Fruit fly (Drosophila melanogaster) whole organism, embryonic: ENCODE data around the gene raw.

Source experiments
- ATbp ChIP-seq: fragments of 200-800 bp; sonication (Bioruptor generic); optimal IDR thresholded peaks from 2 replicates; lab custom pipeline; 2017; ENCODE audit warnings: missing biosample characterization, mild to moderate bottlenecking, missing genetic modification characterization, missing genetic modification reagents
- Abd-B ChIP-seq: fragments of 200-800 bp; sonication (Bioruptor generic); optimal IDR thresholded peaks from 2 replicates; lab custom pipeline; 2018; ENCODE audit warnings: missing biosample characterization, mild to moderate bottlenecking, missing genetic modification characterization, moderate library complexity
- Asciz ChIP-seq: fragments of 200-800 bp; sonication (Bioruptor generic); optimal IDR thresholded peaks from 2 replicates; lab custom pipeline; 2017; ENCODE audit warnings: missing biosample characterization, mild to moderate bottlenecking, missing genetic modification characterization, missing genetic modification reagents
- Bgb ChIP-seq: fragments of 200-800 bp; sonication (Bioruptor generic); IDR thresholded peaks from 2 replicates; pipeline ENCODE4 v1.3.6; 2022; ENCODE audit warnings: missing biosample characterization, missing genetic modification characterization; ENCODE audit not compliant: partially characterized antibody
- CG10147 ChIP-seq: fragments of 200-800 bp; sonication (Bioruptor generic); optimal IDR thresholded peaks from 2 replicates; lab custom pipeline; 2019; ENCODE audit warnings: missing biosample characterization, mild to moderate bottlenecking, missing genetic modification characterization, moderate library complexity
- CG10979 ChIP-seq: fragments of 200-800 bp; sonication (Bioruptor generic); optimal IDR thresholded peaks from 2 replicates; lab custom pipeline; 2018; ENCODE audit warnings: missing biosample characterization, mild to moderate bottlenecking, missing genetic modification characterization, moderate library complexity
- CG11085 ChIP-seq: fragments of 200-800 bp; sonication (Bioruptor generic); IDR thresholded peaks from 2 replicates; pipeline ENCODE4 v1.3.6; 2022; ENCODE audit warnings: missing biosample characterization, missing genetic modification characterization
- CG12942 ChIP-seq: fragments of 200-800 bp; sonication (Bioruptor generic); optimal IDR thresholded peaks from 3 replicates; lab custom pipeline; 2016; ENCODE audit warnings: missing biosample characterization, missing genetic modification characterization
- CG1603 ChIP-seq: fragments of 200-800 bp; sonication (Bioruptor generic); optimal IDR thresholded peaks from 2 replicates; lab custom pipeline; 2019; ENCODE audit warnings: missing biosample characterization, mild to moderate bottlenecking, missing genetic modification characterization, moderate library complexity
- CG16863 ChIP-seq: fragments of 200-800 bp; sonication (Bioruptor generic); optimal IDR thresholded peaks from 3 replicates; lab custom pipeline; 2016; ENCODE audit warnings: missing biosample characterization, missing genetic modification characterization
- CG17385 ChIP-seq: fragments of 200-800 bp; sonication (Bioruptor generic); optimal IDR thresholded peaks from 3 replicates; lab custom pipeline; 2018; ENCODE audit warnings: missing biosample characterization, mild to moderate bottlenecking, missing genetic modification characterization
- CG18619 ChIP-seq: fragments of 200-800 bp; sonication (Bioruptor generic); optimal IDR thresholded peaks from 3 replicates; lab custom pipeline; 2017; ENCODE audit warnings: missing biosample characterization, mild to moderate bottlenecking, missing genetic modification characterization
- CG30403 ChIP-seq: fragments of 200-800 bp; sonication (Bioruptor generic); optimal IDR thresholded peaks from 3 replicates; lab custom pipeline; 2016; ENCODE audit warnings: missing biosample characterization, missing genetic modification characterization
- CG32767 ChIP-seq: fragments of 200-800 bp; sonication (Bioruptor generic); IDR thresholded peaks from 2 replicates; pipeline ENCODE4 v1.3.6; 2022; ENCODE audit warnings: missing biosample characterization, missing genetic modification characterization
- CG3281 ChIP-seq: fragments of 200-800 bp; sonication (Bioruptor generic); optimal IDR thresholded peaks from 3 replicates; lab custom pipeline; 2017; ENCODE audit warnings: missing biosample characterization, mild to moderate bottlenecking, missing genetic modification characterization
- CG4707 ChIP-seq: fragments of 200-800 bp; sonication (Bioruptor generic); optimal IDR thresholded peaks from 2 replicates; lab custom pipeline; 2018; ENCODE audit warnings: missing biosample characterization, mild to moderate bottlenecking, missing genetic modification characterization, moderate library complexity
- CG6175 ChIP-seq: fragments of 200-800 bp; sonication (Bioruptor generic); IDR thresholded peaks from 3 replicates; pipeline ENCODE4 v1.3.6; 2022; ENCODE audit warnings: missing biosample characterization, missing genetic modification characterization
- CG6854 ChIP-seq: fragments of 200-800 bp; sonication (Bioruptor generic); optimal IDR thresholded peaks from 3 replicates; lab custom pipeline; 2017; ENCODE audit warnings: missing biosample characterization, mild to moderate bottlenecking, missing genetic modification characterization
- CG7372 ChIP-seq: fragments of 200-800 bp; sonication (Bioruptor generic); IDR thresholded peaks from 2 replicates; pipeline ENCODE4 v1.3.6; 2022; ENCODE audit warnings: missing biosample characterization, missing genetic modification characterization
- Dip2 ChIP-seq: fragments of 200-800 bp; sonication (Bioruptor generic); IDR thresholded peaks from 2 replicates; pipeline ENCODE4 v1.3.6; 2022; ENCODE audit warnings: missing biosample characterization, missing genetic modification characterization
- Drgx ChIP-seq: fragments of 200-800 bp; sonication (Bioruptor generic); IDR thresholded peaks from 2 replicates; pipeline ENCODE4 v1.3.6; 2022; ENCODE audit warnings: missing biosample characterization, missing genetic modification characterization
- HHEX ChIP-seq: fragments of 200-800 bp; sonication (Bioruptor generic); optimal IDR thresholded peaks from 3 replicates; lab custom pipeline; 2017; ENCODE audit warnings: missing biosample characterization, mild to moderate bottlenecking, missing genetic modification characterization, missing genetic modification reagents
- HLHmδ ChIP-seq: fragments of 200-800 bp; sonication (Bioruptor generic); optimal IDR thresholded peaks from 2 replicates; lab custom pipeline; 2018; ENCODE audit warnings: missing biosample characterization, mild to moderate bottlenecking, missing genetic modification characterization, moderate library complexity
- Hmr ChIP-seq: fragments of 200-800 bp; sonication (Bioruptor generic); optimal IDR thresholded peaks from 3 replicates; lab custom pipeline; 2017; ENCODE audit warnings: mild to moderate bottlenecking, missing biosample characterization, missing genetic modification reagents, missing genetic modification characterization
- Kr ChIP-seq: fragments of 200-800 bp; sonication (Bioruptor generic); optimal IDR thresholded peaks from 2 replicates; lab custom pipeline; 2017; ENCODE audit warnings: missing biosample characterization, mild to moderate bottlenecking, missing genetic modification characterization
- Ravus ChIP-seq: fragments of 200-800 bp; sonication (Bioruptor generic); IDR thresholded peaks from 2 replicates; pipeline ENCODE4 v1.3.6; 2022; ENCODE audit warnings: missing biosample characterization, missing genetic modification characterization
- Rfx ChIP-seq: fragments of 200-800 bp; sonication (Bioruptor generic); IDR thresholded peaks from 2 replicates; pipeline ENCODE4 v1.3.6; 2022; ENCODE audit warnings: missing biosample characterization, missing genetic modification characterization
- Sry-δ ChIP-seq: fragments of 200-800 bp; sonication (Bioruptor generic); optimal IDR thresholded peaks from 2 replicates; lab custom pipeline; 2016; ENCODE audit warnings: missing biosample characterization, missing genetic modification characterization
- Xbp1 ChIP-seq: fragments of 200-800 bp; sonication (Bioruptor generic); optimal IDR thresholded peaks from 3 replicates; lab custom pipeline; 2016; ENCODE audit warnings: missing biosample characterization, mild to moderate bottlenecking, missing genetic modification characterization
- abd-A ChIP-seq: fragments of 200-800 bp; sonication (Bioruptor generic); optimal IDR thresholded peaks from 3 replicates; lab custom pipeline; 2019; ENCODE audit warnings: missing biosample characterization, mild to moderate bottlenecking, missing genetic modification characterization, moderate library complexity
- bab2 ChIP-seq: fragments of 200-800 bp; sonication (Bioruptor generic); optimal IDR thresholded peaks from 2 replicates; lab custom pipeline; 2016; ENCODE audit warnings: missing biosample characterization, missing genetic modification characterization
- bbx ChIP-seq: fragments of 200-800 bp; sonication (Bioruptor generic); IDR thresholded peaks from 2 replicates; pipeline ENCODE4 v1.3.6; 2022; ENCODE audit warnings: missing biosample characterization, missing genetic modification characterization; ENCODE audit not compliant: partially characterized antibody
- cg ChIP-seq: fragments of 200-800 bp; sonication (Bioruptor generic); optimal IDR thresholded peaks from 3 replicates; lab custom pipeline; 2019; ENCODE audit warnings: missing biosample characterization, mild to moderate bottlenecking, missing genetic modification characterization, moderate library complexity
- chif ChIP-seq, 2 experiments: fragments of 200-800 bp; sonication (Bioruptor generic); optimal IDR thresholded peaks; 3 replicates each; lab custom pipeline; 2016; ENCODE audit warnings: missing biosample characterization in 2 of 2, missing genetic modification characterization in 2 of 2
- croc ChIP-seq: fragments of 200-800 bp; sonication (Bioruptor generic); conservative IDR thresholded peaks from 3 replicates; pipeline ENCODE4 v1.3.6; 2022; ENCODE audit warnings: missing biosample characterization, missing genetic modification characterization
- crp ChIP-seq, 2 experiments: fragments of 200-800 bp; sonication (Bioruptor generic); optimal IDR thresholded peaks; 2 replicates in 1 of 2; 3 replicates in 1 of 2; lab custom pipeline; 2017; ENCODE audit warnings: missing biosample characterization in 2 of 2, missing genetic modification characterization in 2 of 2, mild to moderate bottlenecking in 1 of 2, moderate library complexity in 1 of 2
- cwo ChIP-seq: fragments of 200-800 bp; sonication (Bioruptor generic); optimal IDR thresholded peaks from 3 replicates; lab custom pipeline; 2017; ENCODE audit warnings: missing biosample characterization, missing genetic modification characterization, mild to moderate bottlenecking, moderate library complexity, missing genetic modification reagents
- dati ChIP-seq: fragments of 200-800 bp; sonication (Bioruptor generic); IDR thresholded peaks from 2 replicates; pipeline ENCODE4 v1.3.6; 2022; ENCODE audit warnings: missing biosample characterization, missing genetic modification characterization
- emc ChIP-seq: fragments of 200-800 bp; sonication (Bioruptor generic); optimal IDR thresholded peaks from 2 replicates; lab custom pipeline; 2016; ENCODE audit warnings: missing biosample characterization, missing genetic modification characterization
- esg ChIP-seq: fragments of 200-800 bp; sonication (Bioruptor generic); conservative IDR thresholded peaks from 2 replicates; pipeline ENCODE4 v1.3.6; 2022; ENCODE audit warnings: missing biosample characterization, missing genetic modification characterization
- ind ChIP-seq: fragments of 200-800 bp; sonication (Bioruptor generic); optimal IDR thresholded peaks from 3 replicates; lab custom pipeline; 2016; ENCODE audit warnings: missing biosample characterization, missing genetic modification characterization
- lilli ChIP-seq: fragments of 200-800 bp; sonication (Bioruptor generic); optimal IDR thresholded peaks from 3 replicates; lab custom pipeline; 2016; ENCODE audit warnings: missing biosample characterization, missing genetic modification characterization
- peb ChIP-seq: fragments of 200-800 bp; sonication (Bioruptor generic); IDR thresholded peaks from 2 replicates; pipeline ENCODE4 v1.3.6; 2022; ENCODE audit warnings: missing biosample characterization, missing genetic modification characterization
- pfk ChIP-seq: fragments of 200-800 bp; sonication (Bioruptor generic); optimal IDR thresholded peaks from 2 replicates; lab custom pipeline; 2018; ENCODE audit warnings: missing biosample characterization, mild to moderate bottlenecking, missing genetic modification characterization, moderate library complexity
- pros ChIP-seq: fragments of 200-800 bp; sonication (Bioruptor generic); optimal IDR thresholded peaks from 3 replicates; lab custom pipeline; 2019; ENCODE audit warnings: missing biosample characterization, mild to moderate bottlenecking, missing genetic modification characterization, moderate library complexity
- psq ChIP-seq: fragments of 200-800 bp; sonication (Bioruptor generic); optimal IDR thresholded peaks from 2 replicates; lab custom pipeline; 2017; ENCODE audit warnings: missing biosample characterization, missing genetic modification characterization
- row ChIP-seq: fragments of 200-800 bp; sonication (Bioruptor generic); IDR thresholded peaks from 3 replicates; pipeline ENCODE4 v1.3.6; 2022; ENCODE audit warnings: missing biosample characterization, missing genetic modification characterization
- sens-2 ChIP-seq: fragments of 200-800 bp; sonication (Bioruptor generic); IDR thresholded peaks from 2 replicates; pipeline ENCODE4 v1.3.6; 2022; ENCODE audit warnings: missing biosample characterization, missing genetic modification characterization
- sna ChIP-seq: fragments of 200-800 bp; sonication (Bioruptor generic); IDR thresholded peaks from 2 replicates; pipeline ENCODE4 v1.3.6; 2022; ENCODE audit warnings: missing biosample characterization, missing genetic modification characterization; ENCODE audit not compliant: partially characterized antibody
- stc ChIP-seq: fragments of 200-800 bp; sonication (Bioruptor generic); IDR thresholded peaks from 2 replicates; pipeline ENCODE4 v1.3.6; 2022; ENCODE audit warnings: missing biosample characterization, missing genetic modification characterization

The raw gene

dm6 chr2L:8735572-8735996 is 4.9 kb downstream of the raw start (continued):
- no peak for TF ChIP-seq Dip2
- TF ChIP-seq bab2 (GFP tag; lab: Kevin White, UChicago) = no peak
- TF ChIP-seq CG16863 (GFP tag; lab: Kevin White, UChicago) = no peak
- no peak for TF ChIP-seq emc (GFP tag; lab: Kevin White, UChicago)
- TF ChIP-seq Asciz (GFP tag; lab: Kevin White, UChicago) = peak; percentile 15
- TF ChIP-seq lilli (GFP tag; lab: Kevin White, UChicago) = peak; percentile 30
- TF ChIP-seq CG11085 = no peak
- no peak for TF ChIP-seq croc (GFP tag; lab: Robert Waterston, UW)
- 0 out of 3 replicates have a peak, but pooled peaks have one; percentile 63 for TF ChIP-seq CG6175 (GFP tag; lab: Robert Waterston, UW)
- peak; percentile 38 for TF ChIP-seq CG6854 (GFP tag; lab: Kevin White, UChicago)
- TF ChIP-seq Ravus (GFP tag; lab: Robert Waterston, UW) = peak; percentile 34; the same call in 1 of the 2 replicates
- 0 out of 2 replicates have a peak, but pooled peaks have one; percentile 17 for TF ChIP-seq Drgx (GFP tag; lab: Robert Waterston, UW)
- TF ChIP-seq ATbp = no peak
- TF ChIP-seq sens-2 (GFP tag; lab: Robert Waterston, UW) = 0 out of 2 replicates have a peak, but pooled peaks have one; percentile 39
- peak in 1 of 2 experiments; percentile 31 for TF ChIP-seq crp (GFP tag; optimal IDR thresholded peaks at IDR 0.05; lab: Kevin White, UChicago)
- TF ChIP-seq Hmr = peak; percentile 81
- peak; percentile 52 for TF ChIP-seq HHEX (GFP tag; lab: Kevin White, UChicago)
- peak; percentile 10 for TF ChIP-seq pfk (GFP tag; lab: Kevin White, UChicago)
- TF ChIP-seq CG1603 (tag; lab: Kevin White, UChicago) = no peak
- peak; percentile 28 for TF ChIP-seq CG18619 (GFP tag; lab: Kevin White, UChicago)
- TF ChIP-seq sna = peak; percentile 47; the same call in 1 of the 2 replicates
- peak; percentile 18 for TF ChIP-seq CG10147 (GFP tag; lab: Kevin White, UChicago)
- TF ChIP-seq psq = no peak
- peak; percentile 38; the same call in 1 of the 3 replicates for TF ChIP-seq row (GFP tag; lab: Robert Waterston, UW)
- no peak for TF ChIP-seq esg (GFP tag; lab: Robert Waterston, UW)
- no peak for TF ChIP-seq Abd-B
- peak; percentile 4 for TF ChIP-seq pros
- peak; percentile 72 for TF ChIP-seq cwo (GFP tag; lab: Kevin White, UChicago)
- TF ChIP-seq Xbp1 (GFP tag; lab: Kevin White, UChicago) = no peak
- peak; percentile 93 for TF ChIP-seq cg
- no peak for TF ChIP-seq Kr (GFP tag; lab: Kevin White, UChicago)
- peak; percentile 62; the same call in 1 of the 2 replicates for TF ChIP-seq bbx
- TF ChIP-seq abd-A (tag; lab: Kevin White, UChicago) = peak; percentile 87
- peak; percentile 52 for TF ChIP-seq CG17385 (GFP tag; lab: Kevin White, UChicago)
- no peak for TF ChIP-seq ind (GFP tag; lab: Kevin White, UChicago)
- peak; percentile 50 for TF ChIP-seq HLHmδ (GFP tag; lab: Kevin White, UChicago)
- TF ChIP-seq dati (GFP tag; lab: Robert Waterston, UW) = no peak
- no peak for TF ChIP-seq CG30403 (GFP tag; lab: Kevin White, UChicago)
- TF ChIP-seq Rfx = peak; percentile 68; the same call in 1 of the 2 replicates
- TF ChIP-seq peb (GFP tag; lab: Robert Waterston, UW) = no peak
- TF ChIP-seq CG7372 (GFP tag; lab: Robert Waterston, UW) = 0 out of 2 replicates have a peak, but pooled peaks have one; percentile 49
- TF ChIP-seq CG10979 (tag; lab: Kevin White, UChicago) = no peak
- no peak for TF ChIP-seq CG4707 (GFP tag; lab: Kevin White, UChicago)
- no peak for TF ChIP-seq chif (GFP tag; optimal IDR thresholded peaks at IDR 0.05; lab: Kevin White, UChicago)
- TF ChIP-seq Sry-δ (GFP tag; lab: Kevin White, UChicago) = no peak
- peak; percentile 73 for TF ChIP-seq CG3281 (GFP tag; lab: Kevin White, UChicago)
- peak; percentile 72; the same call in 1 of the 2 replicates for TF ChIP-seq stc
- TF ChIP-seq CG12942 (GFP tag; lab: Kevin White, UChicago) = no peak
- peak; percentile 78 for TF ChIP-seq Bgb
- TF ChIP-seq CG32767 = peak; percentile 10; the same call in 1 of the 2 replicates
